Worm (Caenorhabditis elegans) whole organism, L2 larva: ENCODE data around the gene pqn-16.

Source experiments
- ama-1 ChIP-seq: fragments of 150-350 bp; optimal IDR thresholded peaks from 2 replicates; lab custom pipeline; 2018; ENCODE audit warnings: inconsistent platforms
- lin-39 ChIP-seq: fragments of 150-350 bp; optimal IDR thresholded peaks from 2 replicates; lab custom pipeline; 2014; ENCODE audit warnings: missing biosample characterization, missing genetic modification reagents, missing genetic modification characterization
- lsy-2 ChIP-seq, 2 experiments: fragments of 150-350 bp in 1 of 2; sonication (generic microtip) in 1 of 2; optimal IDR thresholded peaks; 2 replicates each; lab custom pipeline; 2014 to 2017; ENCODE audit warnings: missing biosample characterization in 2 of 2, missing genetic modification characterization in 2 of 2
- nhr-11 ChIP-seq: fragments of 150-350 bp; optimal IDR thresholded peaks from 2 replicates; lab custom pipeline; 2014; ENCODE audit warnings: missing biosample characterization, missing genetic modification characterization

DNA sequence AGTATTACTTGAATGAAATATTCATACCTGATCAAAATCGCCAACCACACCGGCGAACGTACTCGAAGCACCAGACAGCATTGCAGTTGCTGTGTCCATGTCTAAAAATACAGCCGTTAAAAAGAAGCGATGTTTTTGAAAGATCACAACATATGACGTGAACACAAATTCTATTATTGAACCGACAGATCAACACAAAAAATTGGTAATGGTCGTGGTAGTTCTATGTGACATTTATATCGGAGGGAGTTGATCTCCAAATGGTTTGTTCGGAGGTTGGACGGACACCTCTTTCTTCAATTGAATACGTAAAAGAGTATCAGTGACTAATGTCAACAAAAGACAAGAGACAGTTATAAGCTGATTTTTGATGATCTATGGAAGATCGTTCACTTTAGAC lies 32.6 kb upstream of the pqn-16 start, which contains the start of gene pitr-3:
- TF ChIP-seq lin-39 (tag; lab: Kevin White, UChicago) (no peak), ama-1 (lab: Kevin White, UChicago) (no peak), lsy-2 (tag; optimal IDR thresholded peaks at IDR 0.05; lab: Kevin White, UChicago) (no peak), nhr-11 (tag; lab: Kevin White, UChicago) (no peak)
